Worm (Caenorhabditis elegans): ENCODE measurements around the gene cpsf-4.
A peak's percentile ranks its signal among the peaks of the same experiment; 100 is the strongest.

cpsf-4 gene

ce11 chrIV:12051049-12051792 lies 42.0 kb downstream of the cpsf-4 start, which contains the start of the genes bre-5 and spt-5:
bre-5 (minus strand) TSS chrIV:12051215.
spt-5 (plus strand) TSS chrIV:12051491.
- 0 out of 2 replicates have a peak, but pooled peaks have one; percentile 12 for TF ChIP-seq nhr-19 (GFP tag; conservative IDR thresholded peaks at IDR 0.05)
- TF ChIP-seq pqm-1 (tag; optimal IDR thresholded peaks at IDR 0.05) = no peak
- peak; percentile 34 for TF ChIP-seq nhr-20 (tag; optimal IDR thresholded peaks at IDR 0.05)
- peak; percentile 24 to 47 for TF ChIP-seq efl-1 (optimal IDR thresholded peaks at IDR 0.05)
- peak; percentile 50 to 72 for TF ChIP-seq efl-1 (GFP tag; optimal IDR thresholded peaks at IDR 0.05 in 1 of 2)
- peak; percentile 5 for TF ChIP-seq rnt-1 (tag; optimal IDR thresholded peaks at IDR 0.05)
- TF ChIP-seq xbp-1 (tag; optimal IDR thresholded peaks at IDR 0.05) = peak; percentile 16
- TF ChIP-seq lsy-2 (tag; optimal IDR thresholded peaks at IDR 0.05) = peak; percentile 49 to 62
- no peak for TF ChIP-seq blmp-1 (tag; optimal IDR thresholded peaks at IDR 0.05)
- TF ChIP-seq egl-27 (tag; optimal IDR thresholded peaks at IDR 0.05) = no peak
- TF ChIP-seq nhr-85 (tag) = peak; percentile 45
- peak; percentile 48 for TF ChIP-seq nhr-71 (tag; optimal IDR thresholded peaks at IDR 0.05)
- TF ChIP-seq unc-130 (tag; optimal IDR thresholded peaks at IDR 0.05) = peak; percentile 61
- TF ChIP-seq dpl-1 (GFP tag; optimal IDR thresholded peaks at IDR 0.05) = peak; percentile 5 to 40 (median 35)
- no peak for TF ChIP-seq unc-86 (tag; optimal IDR thresholded peaks at IDR 0.05)
- TF ChIP-seq efl-3 (GFP tag; optimal IDR thresholded peaks at IDR 0.05) = no peak
- peak; percentile 41 for TF ChIP-seq snu-23 (GFP tag; optimal IDR thresholded peaks at IDR 0.05)
- peak; percentile 25 for TF ChIP-seq swsn-7 (tag; optimal IDR thresholded peaks at IDR 0.05)
- TF ChIP-seq ceh-82 (tag; optimal IDR thresholded peaks at IDR 0.05) = peak in 1 of 3 experiments; percentile 1
- TF ChIP-seq lin-35 (GFP tag; optimal IDR thresholded peaks at IDR 0.05) = peak; percentile 29 to 38
- no peak for TF ChIP-seq ztf-11 (tag; optimal IDR thresholded peaks at IDR 0.05)
- TF ChIP-seq nhr-47 (tag; optimal IDR thresholded peaks at IDR 0.05) = peak; percentile 52
- peak; percentile 85 for TF ChIP-seq F16B12.6 (tag; optimal IDR thresholded peaks at IDR 0.05)

ce11 chrIV:12047552-12048347 lies 45.5 kb downstream of the cpsf-4 start, which contains the start of gene T12G3.4:
T12G3.4 (plus strand) TSS chrIV:12048256.
- no peak for TF ChIP-seq nhr-76 (tag; optimal IDR thresholded peaks at IDR 0.05)
- TF ChIP-seq ces-1 (GFP tag; optimal IDR thresholded peaks at IDR 0.05) = no peak
- TF ChIP-seq nhr-20 (tag; optimal IDR thresholded peaks at IDR 0.05) = no peak

- TF ChIP-seq lin-35 (GFP tag; optimal IDR thresholded peaks at IDR 0.05) (peak in 1 of 2 experiments; percentile 52), isw-1 (GFP tag; IDR thresholded peaks at IDR 0.05) (no peak), nhr-20 (tag; optimal IDR thresholded peaks at IDR 0.05) (peak; percentile 76), nhr-237 (tag; optimal IDR thresholded peaks at IDR 0.05) (no peak), jun-1 (tag; optimal IDR thresholded peaks at IDR 0.05) (no peak), nhr-71 (tag; optimal IDR thresholded peaks at IDR 0.05) (peak; percentile 52), elt-3 (tag; optimal IDR thresholded peaks at IDR 0.05) (peak in 2 of 6 experiments; percentile 19 to 71), nhr-85 (tag) (peak; percentile 86), efl-1 (optimal IDR thresholded peaks at IDR 0.05) (no peak), efl-1 (GFP tag; optimal IDR thresholded peaks at IDR 0.05 in 1 of 2) (peak in 1 of 2 experiments; percentile 82), blmp-1 (tag; optimal IDR thresholded peaks at IDR 0.05) (peak; percentile 20), ceh-63 (GFP tag; optimal IDR thresholded peaks at IDR 0.05) (no peak), nhr-90 (tag; optimal IDR thresholded peaks at IDR 0.05; ENCODE audit: poor library complexity) (peak; percentile 33), lsy-2 (tag; optimal IDR thresholded peaks at IDR 0.05) (peak in 1 of 2 experiments; percentile 50), snu-23 (GFP tag; optimal IDR thresholded peaks at IDR 0.05) (peak; percentile 40), lin-14 (GFP tag; optimal IDR thresholded peaks at IDR 0.05) (peak; percentile 60), nhr-19 (GFP tag; conservative IDR thresholded peaks at IDR 0.05) (peak; percentile 5; the same call in 1 of the 2 replicates), elt-2 (tag; optimal IDR thresholded peaks at IDR 0.05) (peak; percentile 74)
Measured at ce11 chrIV:12046524-12047203, 46.6 kb downstream of the cpsf-4 start, which contains the start of gene T12G3.2. T12G3.2 (minus strand) TSS chrIV:12046967.
